Worm (Caenorhabditis elegans): ENCODE results near the gene his-35.

DNA sequence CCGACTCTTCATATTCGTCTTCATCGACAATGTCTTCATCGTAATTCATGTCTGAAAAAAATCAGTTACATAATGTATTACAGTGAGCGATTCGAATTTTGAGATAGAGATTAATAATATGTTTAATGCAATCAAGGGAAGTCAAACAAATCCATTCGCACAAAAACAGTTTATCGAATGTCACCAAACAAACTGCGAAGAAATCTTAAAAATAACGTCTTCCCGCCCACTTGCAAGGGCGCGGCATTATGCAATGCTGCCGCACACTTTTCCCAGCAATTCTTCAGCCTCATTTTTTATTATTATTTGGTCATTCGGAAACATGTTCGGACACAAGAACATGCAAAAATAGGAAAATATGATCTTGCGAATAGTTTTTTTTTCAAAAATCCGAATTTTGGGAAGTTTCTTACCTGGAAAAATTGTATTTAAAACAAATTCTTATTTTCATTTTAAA, 884 bp downstream of the his-35 start, which contains the start of gene mdf-1:
- TF ChIP-seq mdl-1 (tag; optimal IDR thresholded peaks at IDR 0.05) (no peak), ceh-82 (tag; optimal IDR thresholded peaks at IDR 0.05) (no peak), lin-39 (tag; optimal IDR thresholded peaks at IDR 0.05) (no peak)

Measured in whole organism, L2 larva.